Worm (Caenorhabditis elegans) whole organism, L4 larva: Measurements from ENCODE around the gene T07F12.1.

ENCODE experiments used
- D1046.2 ChIP-seq: fragments of 200-800 bp; sonication (Bioruptor generic); IDR thresholded peaks from 2 replicates; pipeline ENCODE4 v1.3.6; 2022; ENCODE audit warnings: missing genetic modification characterization, missing compliant biosample characterization
- F37D6.2 ChIP-seq: sonication (generic microtip); optimal IDR thresholded peaks from 2 replicates; lab custom pipeline; 2016; ENCODE audit warnings: mild to moderate bottlenecking, missing genetic modification characterization, missing compliant biosample characterization
- T26A8.4 ChIP-seq: fragments of 200-800 bp; sonication (Bioruptor generic); IDR thresholded peaks from 2 replicates; pipeline ENCODE4 v1.3.6; 2022; ENCODE audit warnings: missing genetic modification characterization, missing compliant biosample characterization
- aha-1 ChIP-seq: fragments of 150-350 bp; peaks from one replicate; lab custom pipeline; 2014; ENCODE audit warnings: missing biosample characterization, missing genetic modification characterization
- arid-1 ChIP-seq: fragments of 200-800 bp; sonication (Bioruptor generic); conservative IDR thresholded peaks from 2 replicates; pipeline ENCODE4 v1.3.6; 2022; ENCODE audit warnings: missing genetic modification reagents, missing genetic modification characterization, missing compliant biosample characterization
- ceh-44 ChIP-seq: fragments of 200-800 bp; sonication (Bioruptor generic); IDR thresholded peaks from 2 replicates; pipeline ENCODE4 v1.3.6; 2022; ENCODE audit warnings: missing genetic modification reagents, missing genetic modification characterization, missing compliant biosample characterization
- daf-16 ChIP-seq, 3 experiments: sonication (generic microtip); optimal IDR thresholded peaks; 2 replicates each; lab custom pipeline; 2016 to 2017; ENCODE audit warnings: missing genetic modification characterization in 3 of 3, missing genetic modification reagents in 3 of 3, mild to moderate bottlenecking in 2 of 3, missing compliant biosample characterization in 2 of 3, missing biosample characterization in 1 of 3, moderate library complexity in 1 of 3
- daf-19 ChIP-seq: fragments of 200-800 bp; sonication (Bioruptor generic); conservative IDR thresholded peaks from 2 replicates; pipeline ENCODE4 v1.3.6; 2022; ENCODE audit warnings: missing genetic modification characterization, missing compliant biosample characterization
- daf-8 ChIP-seq: fragments of 200-800 bp; sonication (Bioruptor generic); IDR thresholded peaks from 2 replicates; pipeline ENCODE4 v1.3.6; 2022; ENCODE audit warnings: missing genetic modification characterization, missing compliant biosample characterization
- dmd-6 ChIP-seq: fragments of 200-800 bp; sonication (Bioruptor generic); IDR thresholded peaks from 2 replicates; pipeline ENCODE4 v1.3.6; 2022; ENCODE audit warnings: missing genetic modification reagents, missing genetic modification characterization, missing compliant biosample characterization
- dmd-8 ChIP-seq: fragments of 200-800 bp; sonication (Bioruptor generic); IDR thresholded peaks from 2 replicates; pipeline ENCODE4 v1.3.6; 2022; ENCODE audit warnings: missing genetic modification characterization, missing compliant biosample characterization
- dve-1 ChIP-seq: sonication (generic microtip); optimal IDR thresholded peaks from 2 replicates; lab custom pipeline; 2017; ENCODE audit warnings: antibody characterized with exemption, mild to moderate bottlenecking, missing genetic modification characterization, missing compliant biosample characterization; ENCODE audit not compliant: insufficient read depth
- egl-43 ChIP-seq: fragments of 200-800 bp; sonication (Bioruptor generic); IDR thresholded peaks from 2 replicates; pipeline ENCODE4 v1.3.6; 2022; ENCODE audit warnings: missing genetic modification reagents, missing genetic modification characterization, missing compliant biosample characterization
- gei-8 ChIP-seq: fragments of 200-800 bp; sonication (Bioruptor generic); optimal IDR thresholded peaks from 2 replicates; lab custom pipeline; 2018; ENCODE audit warnings: mild to moderate bottlenecking, missing genetic modification characterization, missing compliant biosample characterization
- hlh-11 ChIP-seq: fragments of 200-800 bp; sonication (Bioruptor generic); optimal IDR thresholded peaks from 2 replicates; lab custom pipeline; 2018; ENCODE audit warnings: mild to moderate bottlenecking, missing genetic modification characterization, missing compliant biosample characterization
- hlh-30 ChIP-seq: sonication (generic microtip); optimal IDR thresholded peaks from 2 replicates; lab custom pipeline; 2017; ENCODE audit warnings: antibody characterized with exemption, mild to moderate bottlenecking, missing genetic modification characterization, missing compliant biosample characterization; ENCODE audit not compliant: insufficient read depth
- hmg-1.1 ChIP-seq: fragments of 200-800 bp; sonication (Bioruptor generic); IDR thresholded peaks from 2 replicates; pipeline ENCODE4 v1.3.6; 2022; ENCODE audit warnings: missing genetic modification reagents, missing genetic modification characterization, missing compliant biosample characterization
- jun-1 ChIP-seq: fragments of 150-350 bp; optimal IDR thresholded peaks from 2 replicates; lab custom pipeline; 2014; ENCODE audit warnings: missing biosample characterization, missing genetic modification reagents, missing genetic modification characterization
- lin-1 ChIP-seq: fragments of 200-800 bp; sonication (Bioruptor generic); IDR thresholded peaks from 2 replicates; pipeline ENCODE4 v1.3.6; 2022; ENCODE audit warnings: missing genetic modification reagents, missing genetic modification characterization, missing compliant biosample characterization
- lsy-2 ChIP-seq, 2 experiments: fragments of 150-350 bp in 1 of 2; sonication (generic microtip) in 1 of 2; optimal IDR thresholded peaks; 2 replicates each; lab custom pipeline; 2014 to 2017; ENCODE audit warnings: missing biosample characterization in 2 of 2, missing genetic modification characterization in 2 of 2
- mdl-1 ChIP-seq, 2 experiments: fragments of 150-350 bp in 1 of 2; sonication (generic microtip) in 1 of 2; optimal IDR thresholded peaks; 2 replicates each; lab custom pipeline; 2014 to 2017; ENCODE audit warnings: missing biosample characterization in 2 of 2, missing genetic modification characterization in 2 of 2
- mep-1 ChIP-seq: fragments of 150-350 bp; sonication (generic microtip); optimal IDR thresholded peaks from 3 replicates; lab custom pipeline; 2014; ENCODE audit warnings: missing biosample characterization, missing genetic modification characterization
- mes-2 ChIP-seq: sonication (generic microtip); optimal IDR thresholded peaks from 2 replicates; lab custom pipeline; 2016; ENCODE audit warnings: missing genotype, mild to moderate bottlenecking, missing genetic modification characterization, missing compliant biosample characterization; ENCODE audit not compliant: poor library complexity, severe bottlenecking
- mxl-3 ChIP-seq: fragments of 200-800 bp; sonication (Bioruptor generic); optimal IDR thresholded peaks from 2 replicates; lab custom pipeline; 2018; ENCODE audit warnings: mild to moderate bottlenecking, missing genetic modification characterization, missing compliant biosample characterization
- nhr-28 ChIP-seq: fragments of 150-350 bp; optimal IDR thresholded peaks from 2 replicates; lab custom pipeline; 2014; ENCODE audit warnings: missing biosample characterization, missing genetic modification characterization
- nhr-77 ChIP-seq: fragments of 150-350 bp; optimal IDR thresholded peaks from 2 replicates; lab custom pipeline; 2014; ENCODE audit warnings: missing biosample characterization, missing genetic modification characterization
- pha-4 ChIP-seq, 2 experiments: fragments of 150-350 bp in 1 of 2; fragments of 200-800 bp in 1 of 2; sonication (Bioruptor generic) in 1 of 2; IDR thresholded peaks in 1 of 2; optimal IDR thresholded peaks in 1 of 2; 2 replicates each; pipeline versions ENCODE4 v1.3.6 to Lab custom; 2014 to 2022; ENCODE audit warnings: missing genetic modification characterization in 2 of 2, missing genetic modification reagents in 2 of 2, missing biosample characterization in 1 of 2, missing compliant biosample characterization in 1 of 2
- skn-1 ChIP-seq: fragments of 150-350 bp; optimal IDR thresholded peaks from 2 replicates; lab custom pipeline; 2014; ENCODE audit warnings: missing biosample characterization, missing genetic modification characterization
- snpc-1.2 ChIP-seq: fragments of 200-800 bp; sonication (Bioruptor generic); IDR thresholded peaks from 2 replicates; pipeline ENCODE4 v1.3.6; 2022; ENCODE audit warnings: missing genetic modification reagents, missing genetic modification characterization, missing compliant biosample characterization
- spr-1 ChIP-seq: sonication (generic microtip); optimal IDR thresholded peaks from 2 replicates; lab custom pipeline; 2016; ENCODE audit warnings: mild to moderate bottlenecking, missing genetic modification characterization, missing compliant biosample characterization
- unc-130 ChIP-seq: sonication (generic microtip); optimal IDR thresholded peaks from 2 replicates; lab custom pipeline; 2016; ENCODE audit warnings: missing genetic modification reagents, missing genetic modification characterization, missing compliant biosample characterization
- unc-62 ChIP-seq, 3 experiments: fragments of 150-350 bp in 1 of 3; sonication (generic microtip); optimal IDR thresholded peaks in 2 of 3; peaks in 1 of 3; 1 replicate in 1 of 3; 2 replicates in 2 of 3; lab custom pipeline; 2014 to 2017; ENCODE audit warnings: missing biosample characterization in 3 of 3, missing genetic modification characterization in 3 of 3, missing genetic modification reagents in 3 of 3, missing genotype in 1 of 3

T07F12.1 gene

ce11 chrX:4879998-4880397 is 13.9 kb upstream of the T07F12.1 start:
- TF ChIP-seq gei-8 (GFP tag; lab: Kevin White, UChicago) (no peak), unc-62 (GFP tag; optimal IDR thresholded peaks at IDR 0.05 in 1 of 2; lab: Kevin White, UChicago) (peak in 1 of 2 experiments; percentile 81), unc-62 (tag; optimal IDR thresholded peaks at IDR 0.05; lab: Kevin White, UChicago) (no peak), hlh-30 (tag; lab: Kevin White, UChicago) (peak; percentile 46)

ce11 chrX:4881310-4881709 is 12.5 kb upstream of the T07F12.1 start:
- 0 out of 2 replicates have a peak, but pooled peaks have one; percentile 35 for TF ChIP-seq egl-43 (GFP tag; lab: Robert Waterston, UW)
- no peak for TF ChIP-seq T26A8.4 (GFP tag; lab: Robert Waterston, UW)
- peak; percentile 53 for TF ChIP-seq aha-1 (tag; lab: Kevin White, UChicago)
- peak; percentile 50; the same call in 1 of the 2 replicates for TF ChIP-seq daf-19 (GFP tag; lab: Robert Waterston, UW)

- TF ChIP-seq lsy-2 (tag; optimal IDR thresholded peaks at IDR 0.05; lab: Kevin White, UChicago) (no peak), aha-1 (tag; lab: Kevin White, UChicago) (peak; percentile 12), mes-2 (tag; lab: Kevin White, UChicago) (no peak)
Observed at ce11 chrX:4885651-4886050, 8.2 kb upstream of the T07F12.1 start, which contains the start of gene arrd-23. Gene arrd-23 (plus strand): TSS chrX:4885951.

- TF ChIP-seq jun-1 (tag; lab: Kevin White, UChicago) = no peak
- 0 out of 2 replicates have a peak, but pooled peaks have one; percentile 13 for TF ChIP-seq lin-1 (GFP tag; lab: Robert Waterston, UW)
- TF ChIP-seq mxl-3 (GFP tag; lab: Kevin White, UChicago) = peak; percentile 49
- peak; percentile 2 for TF ChIP-seq spr-1 (tag; lab: Kevin White, UChicago)
- peak in 1 of 2 experiments; percentile 10 for TF ChIP-seq mdl-1 (tag; optimal IDR thresholded peaks at IDR 0.05; lab: Kevin White, UChicago)
- TF ChIP-seq nhr-28 = peak; percentile 38
- peak; percentile 47 for TF ChIP-seq hlh-11 (tag; lab: Kevin White, UChicago)
- TF ChIP-seq dmd-6 = 0 out of 2 replicates have a peak, but pooled peaks have one; percentile 25
- peak; percentile 61 for TF ChIP-seq mes-2 (tag; lab: Kevin White, UChicago)
- TF ChIP-seq mep-1 = peak; percentile 22
- TF ChIP-seq egl-43 (GFP tag; lab: Robert Waterston, UW) = peak; percentile 59; the same call in 1 of the 2 replicates
- peak; percentile 51 for TF ChIP-seq hlh-30 (tag; lab: Kevin White, UChicago)
- TF ChIP-seq daf-8 (GFP tag; lab: Robert Waterston, UW) = no peak
- TF ChIP-seq dve-1 (tag; lab: Kevin White, UChicago) = peak; percentile 33
- TF ChIP-seq hmg-1.1 (GFP tag; lab: Robert Waterston, UW) = peak; percentile 69
- no peak for TF ChIP-seq snpc-1.2 (GFP tag; lab: Robert Waterston, UW)
- TF ChIP-seq ceh-44 = no peak
- TF ChIP-seq lsy-2 (tag; optimal IDR thresholded peaks at IDR 0.05; lab: Kevin White, UChicago) = peak in 1 of 2 experiments; percentile 10
Observed at ce11 chrX:4890159-4890558, 3.7 kb upstream of the T07F12.1 start, which contains the start of gene T07F12.2. Gene T07F12.2 (plus strand): TSS chrX:4890245.

- TF ChIP-seq aha-1 (tag; lab: Kevin White, UChicago) (peak; percentile 14), F37D6.2 (tag; lab: Kevin White, UChicago) (no peak), unc-130 (GFP tag; lab: Kevin White, UChicago) (no peak), nhr-77 (tag; lab: Kevin White, UChicago) (no peak), dve-1 (tag; lab: Kevin White, UChicago) (no peak), hlh-11 (tag; lab: Kevin White, UChicago) (peak; percentile 18), dmd-8 (GFP tag; lab: Robert Waterston, UW) (no peak), mes-2 (tag; lab: Kevin White, UChicago) (no peak), arid-1 (GFP tag; lab: Robert Waterston, UW) (no peak), D1046.2 (no peak), daf-16 (GFP tag; optimal IDR thresholded peaks at IDR 0.05; lab: Kevin White, UChicago) (peak in 1 of 2 experiments; percentile 86), daf-16 (tag; optimal IDR thresholded peaks at IDR 0.05; lab: Kevin White, UChicago) (no peak), skn-1 (tag; lab: Kevin White, UChicago) (no peak), pha-4 (GFP tag; IDR thresholded peaks at IDR 0.05; lab: Robert Waterston, UW) (no peak), pha-4 (tag; optimal IDR thresholded peaks at IDR 0.05; lab: Kevin White, UChicago) (no peak)
Observed at ce11 chrX:4895223-4895622, 1.4 kb downstream of the T07F12.1 start.
